Fruit fly (Drosophila melanogaster) whole organism, embryonic: ENCODE measurements around the gene vito.

Experiments used
- Aef1 ChIP-seq: fragments of 200-800 bp; sonication (Bioruptor generic); IDR thresholded peaks from 3 replicates; pipeline ENCODE4 v1.3.6; 2022; ENCODE audit warnings: missing biosample characterization, missing genetic modification characterization
- Atf3 ChIP-seq: fragments of 200-800 bp; sonication (Bioruptor generic); optimal IDR thresholded peaks from 3 replicates; lab custom pipeline; 2016; ENCODE audit warnings: missing biosample characterization, missing genetic modification characterization
- B-H1 ChIP-seq: fragments of 200-800 bp; sonication (Bioruptor generic); IDR thresholded peaks from 3 replicates; pipeline ENCODE4 v1.3.6; 2022; ENCODE audit warnings: missing biosample characterization, missing genetic modification characterization
- CG12299 ChIP-seq: fragments of 200-800 bp; sonication (Bioruptor generic); optimal IDR thresholded peaks from 2 replicates; lab custom pipeline; 2018; ENCODE audit warnings: missing biosample characterization, mild to moderate bottlenecking, missing genetic modification characterization
- CG12391 ChIP-seq: fragments of 200-800 bp; sonication (Bioruptor generic); optimal IDR thresholded peaks from 3 replicates; lab custom pipeline; 2018; ENCODE audit warnings: missing biosample characterization, mild to moderate bottlenecking, missing genetic modification characterization, moderate library complexity
- CG13287 ChIP-seq: fragments of 200-800 bp; sonication (Bioruptor generic); IDR thresholded peaks from 2 replicates; pipeline ENCODE4 v1.3.6; 2022; ENCODE audit warnings: missing biosample characterization, missing genetic modification characterization; ENCODE audit not compliant: partially characterized antibody
- CG17361 ChIP-seq: fragments of 200-800 bp; sonication (Bioruptor generic); IDR thresholded peaks from 3 replicates; pipeline ENCODE4 v1.3.6; 2022; ENCODE audit warnings: missing biosample characterization, missing genetic modification characterization
- CG18011 ChIP-seq: fragments of 200-800 bp; sonication (Bioruptor generic); optimal IDR thresholded peaks from 2 replicates; lab custom pipeline; 2017; ENCODE audit warnings: missing biosample characterization, missing genetic modification characterization, mild to moderate bottlenecking, moderate library complexity, missing genotype
- CG30403 ChIP-seq: fragments of 200-800 bp; sonication (Bioruptor generic); optimal IDR thresholded peaks from 3 replicates; lab custom pipeline; 2016; ENCODE audit warnings: missing biosample characterization, missing genetic modification characterization
- CG30431 ChIP-seq: fragments of 200-800 bp; sonication (Bioruptor generic); optimal IDR thresholded peaks from 2 replicates; lab custom pipeline; 2017; ENCODE audit warnings: missing biosample characterization, missing genetic modification characterization
- CG3065 ChIP-seq: fragments of 200-800 bp; sonication (Bioruptor generic); optimal IDR thresholded peaks from 2 replicates; lab custom pipeline; 2016; ENCODE audit warnings: missing biosample characterization, missing genetic modification characterization
- CG4328 ChIP-seq: fragments of 200-800 bp; sonication (Bioruptor generic); optimal IDR thresholded peaks from 3 replicates; lab custom pipeline; 2017; ENCODE audit warnings: missing biosample characterization, missing genetic modification reagents, missing genetic modification characterization
- CG4730 ChIP-seq: fragments of 200-800 bp; sonication (Bioruptor generic); IDR thresholded peaks from 2 replicates; pipeline ENCODE4 v1.3.6; 2022; ENCODE audit warnings: missing biosample characterization, missing genetic modification characterization
- CG6175 ChIP-seq: fragments of 200-800 bp; sonication (Bioruptor generic); IDR thresholded peaks from 3 replicates; pipeline ENCODE4 v1.3.6; 2022; ENCODE audit warnings: missing biosample characterization, missing genetic modification characterization
- CG6689 ChIP-seq: fragments of 200-800 bp; sonication (Bioruptor generic); IDR thresholded peaks from 2 replicates; pipeline ENCODE4 v1.3.6; 2022; ENCODE audit warnings: missing biosample characterization, missing genetic modification characterization
- CG6765 ChIP-seq: fragments of 200-800 bp; sonication (Bioruptor generic); optimal IDR thresholded peaks from 3 replicates; lab custom pipeline; 2017; ENCODE audit warnings: missing biosample characterization, mild to moderate bottlenecking, missing genetic modification characterization
- CG9437 ChIP-seq: fragments of 200-800 bp; sonication (Bioruptor generic); optimal IDR thresholded peaks from 2 replicates; lab custom pipeline; 2018; ENCODE audit warnings: missing biosample characterization, mild to moderate bottlenecking, missing genetic modification characterization
- CG9727 ChIP-seq: fragments of 200-800 bp; sonication (Bioruptor generic); optimal IDR thresholded peaks from 3 replicates; lab custom pipeline; 2017; ENCODE audit warnings: missing biosample characterization, mild to moderate bottlenecking, missing genetic modification characterization
- Dref ChIP-seq: fragments of 200-800 bp; sonication (Bioruptor generic); IDR thresholded peaks from 2 replicates; pipeline ENCODE4 v1.3.6; 2022; ENCODE audit warnings: missing biosample characterization, missing genetic modification characterization
- Hsf ChIP-seq: fragments of 200-800 bp; sonication (Bioruptor generic); optimal IDR thresholded peaks from 3 replicates; lab custom pipeline; 2016; ENCODE audit warnings: missing biosample characterization, missing genetic modification characterization
- Jarid2 ChIP-seq: fragments of 200-800 bp; sonication (Bioruptor generic); optimal IDR thresholded peaks from 3 replicates; lab custom pipeline; 2017; ENCODE audit warnings: mild to moderate bottlenecking, missing biosample characterization, missing genetic modification reagents, missing genetic modification characterization
- MTF-1 ChIP-seq: fragments of 200-800 bp; sonication (Bioruptor generic); optimal IDR thresholded peaks from 2 replicates; lab custom pipeline; 2018; ENCODE audit warnings: missing biosample characterization, mild to moderate bottlenecking, missing genetic modification characterization, borderline replicate concordance
- Nf-YC ChIP-seq: fragments of 200-800 bp; optimal IDR thresholded peaks from 3 replicates; lab custom pipeline; 2019; ENCODE audit warnings: missing biosample characterization, mild to moderate bottlenecking, missing genetic modification characterization, moderate library complexity
- Opbp ChIP-seq: fragments of 200-800 bp; sonication (Bioruptor generic); IDR thresholded peaks from 3 replicates; pipeline ENCODE4 v1.3.6; 2022; ENCODE audit warnings: missing biosample characterization, missing genetic modification characterization; ENCODE audit not compliant: partially characterized antibody
- PHDP ChIP-seq: fragments of 200-800 bp; sonication (Bioruptor generic); optimal IDR thresholded peaks from 3 replicates; lab custom pipeline; 2018; ENCODE audit warnings: missing biosample characterization, mild to moderate bottlenecking, missing genetic modification characterization, moderate library complexity
- Sox102F ChIP-seq: fragments of 200-800 bp; sonication (Bioruptor generic); optimal IDR thresholded peaks from 2 replicates; lab custom pipeline; 2018; ENCODE audit warnings: missing biosample characterization, mild to moderate bottlenecking, missing genetic modification characterization, moderate library complexity
- Xbp1 ChIP-seq: fragments of 200-800 bp; sonication (Bioruptor generic); optimal IDR thresholded peaks from 3 replicates; lab custom pipeline; 2016; ENCODE audit warnings: missing biosample characterization, mild to moderate bottlenecking, missing genetic modification characterization
- ap ChIP-seq: fragments of 200-800 bp; sonication (Bioruptor generic); IDR thresholded peaks from 2 replicates; pipeline ENCODE4 v1.3.6; 2022; ENCODE audit warnings: missing biosample characterization, missing genetic modification characterization
- danr ChIP-seq: fragments of 200-800 bp; sonication (Bioruptor generic); IDR thresholded peaks from 2 replicates; pipeline ENCODE4 v1.3.6; 2022; ENCODE audit warnings: missing biosample characterization, missing genetic modification characterization
- ewg ChIP-seq: fragments of 200-800 bp; sonication (Bioruptor generic); optimal IDR thresholded peaks from 3 replicates; lab custom pipeline; 2017; ENCODE audit warnings: mild to moderate bottlenecking, missing biosample characterization, missing genetic modification reagents, missing genetic modification characterization
- gsb-n ChIP-seq: fragments of 200-800 bp; sonication (Bioruptor generic); optimal IDR thresholded peaks from 3 replicates; lab custom pipeline; 2018; ENCODE audit warnings: missing biosample characterization, mild to moderate bottlenecking, missing genetic modification characterization
- hkb ChIP-seq, 2 experiments: fragments of 200-800 bp in 1 of 2; fragments of >200 bp in 1 of 2; sonication (Bioruptor generic) in 1 of 2; IDR thresholded peaks in 1 of 2; optimal IDR thresholded peaks in 1 of 2; 2 replicates each; pipeline versions ENCODE4 v1.3.6 to Lab custom; 2017 to 2022; ENCODE audit warnings: missing biosample characterization in 1 of 2, missing genetic modification characterization in 1 of 2
- hth ChIP-seq: fragments of >200 bp; optimal IDR thresholded peaks from 2 replicates; lab custom pipeline; 2017; ENCODE audit warnings: inconsistent platforms
- luna ChIP-seq: fragments of 200-800 bp; sonication (Bioruptor generic); optimal IDR thresholded peaks from 2 replicates; lab custom pipeline; 2016; ENCODE audit warnings: missing biosample characterization, missing genetic modification characterization
- p53 ChIP-seq: fragments of 200-800 bp; sonication (Bioruptor generic); optimal IDR thresholded peaks from 2 replicates; lab custom pipeline; 2016; ENCODE audit warnings: missing biosample characterization, missing genetic modification characterization
- pho ChIP-seq: fragments of 200-800 bp; sonication (Bioruptor generic); optimal IDR thresholded peaks from 2 replicates; lab custom pipeline; 2016; ENCODE audit warnings: missing biosample characterization, missing genetic modification characterization
- phol ChIP-seq: fragments of 200-800 bp; sonication (Bioruptor generic); optimal IDR thresholded peaks from 3 replicates; lab custom pipeline; 2018; ENCODE audit warnings: missing biosample characterization, mild to moderate bottlenecking, missing genetic modification characterization, moderate library complexity
- pum ChIP-seq: fragments of 200-800 bp; sonication (Bioruptor generic); optimal IDR thresholded peaks from 2 replicates; lab custom pipeline; 2016; ENCODE audit warnings: missing biosample characterization, missing genetic modification characterization
- sc ChIP-seq, 3 experiments: fragments of >200 bp in 2 of 3; fragments of 200-800 bp in 1 of 3; sonication (Bioruptor generic) in 1 of 3; optimal IDR thresholded peaks; 2 replicates in 2 of 3; 3 replicates in 1 of 3; lab custom pipeline; 2017; ENCODE audit warnings: mild to moderate bottlenecking in 1 of 3, missing biosample characterization in 1 of 3, missing genetic modification characterization in 1 of 3, missing genetic modification reagents in 1 of 3
- sd ChIP-seq: fragments of 200-800 bp; sonication (Bioruptor generic); optimal IDR thresholded peaks from 3 replicates; lab custom pipeline; 2018; ENCODE audit warnings: missing biosample characterization, mild to moderate bottlenecking, missing genetic modification characterization, moderate library complexity
- sens-2 ChIP-seq: fragments of 200-800 bp; sonication (Bioruptor generic); IDR thresholded peaks from 2 replicates; pipeline ENCODE4 v1.3.6; 2022; ENCODE audit warnings: missing biosample characterization, missing genetic modification characterization
- sob ChIP-seq: fragments of 200-800 bp; sonication (Bioruptor generic); IDR thresholded peaks from 2 replicates; pipeline ENCODE4 v1.3.6; 2022; ENCODE audit warnings: missing biosample characterization, missing genetic modification characterization
- tgo ChIP-seq: fragments of 200-800 bp; sonication (Bioruptor generic); IDR thresholded peaks from 3 replicates; pipeline ENCODE4 v1.3.6; 2022; ENCODE audit warnings: missing biosample characterization, missing genetic modification characterization
- twi ChIP-seq: fragments of 200-800 bp; optimal IDR thresholded peaks from 2 replicates; lab custom pipeline; 2019; ENCODE audit warnings: missing biosample characterization, mild to moderate bottlenecking, missing genetic modification characterization, moderate library complexity
- wek ChIP-seq: fragments of 200-800 bp; sonication (Bioruptor generic); optimal IDR thresholded peaks from 3 replicates; lab custom pipeline; 2018; ENCODE audit warnings: missing biosample characterization, mild to moderate bottlenecking, missing genetic modification characterization, moderate library complexity
- zen2 ChIP-seq: fragments of 200-800 bp; sonication (Bioruptor generic); IDR thresholded peaks from 3 replicates; pipeline ENCODE4 v1.3.6; 2022; ENCODE audit warnings: missing biosample characterization, missing genetic modification characterization; ENCODE audit not compliant: partially characterized antibody
- zf30C ChIP-seq: fragments of 200-800 bp; sonication (Bioruptor generic); optimal IDR thresholded peaks from 3 replicates; lab custom pipeline; 2018; ENCODE audit warnings: missing biosample characterization, mild to moderate bottlenecking, missing genetic modification characterization
- zfh2 ChIP-seq: fragments of 200-800 bp; sonication (Bioruptor generic); optimal IDR thresholded peaks from 2 replicates; lab custom pipeline; 2016; ENCODE audit warnings: missing biosample characterization, missing genetic modification characterization

Gene vito

DNA sequence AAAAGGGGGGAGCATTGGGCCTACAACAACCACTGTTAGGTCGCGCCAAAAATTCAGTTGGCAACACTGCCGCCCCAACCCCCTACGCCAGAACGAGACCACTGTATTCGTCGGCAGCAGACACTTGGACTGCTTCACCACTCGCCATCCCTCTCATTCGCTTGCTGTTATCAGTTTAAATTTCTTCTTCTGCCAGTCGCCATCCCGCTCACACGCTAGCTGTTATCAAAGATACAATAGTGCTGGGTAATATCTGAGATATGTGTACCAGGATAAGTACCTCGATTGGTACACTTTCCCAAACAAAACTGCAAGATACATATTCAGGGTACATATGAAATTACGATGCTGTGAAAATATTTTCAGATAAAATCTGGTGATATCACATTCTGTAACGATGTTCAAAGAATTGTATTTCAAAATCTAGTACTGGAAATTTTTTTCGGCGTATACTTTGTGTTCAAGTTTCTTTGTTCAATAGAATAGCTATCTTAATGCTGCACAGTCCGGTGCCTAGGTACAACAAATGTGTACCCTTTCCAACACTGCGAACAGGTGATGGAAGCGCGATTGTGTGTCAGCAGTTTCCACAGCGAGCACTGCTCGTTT is 6.2 kb downstream of the vito start (continued):
- TF ChIP-seq CG6175 (GFP tag; lab: Robert Waterston, UW): no peak; the same call in 2 of the 3 replicates
- peak; percentile 76 for TF ChIP-seq twi
- 0 out of 2 replicates have a peak, but pooled peaks have one; percentile 24 for TF ChIP-seq Dref (GFP tag; lab: Robert Waterston, UW)
- peak; percentile 62 for TF ChIP-seq CG6689 (GFP tag; lab: Robert Waterston, UW)
- peak; percentile 93 for TF ChIP-seq Nf-YC (tag; lab: Kevin White, UChicago)
- TF ChIP-seq Jarid2 (GFP tag; lab: Kevin White, UChicago): no peak
- TF ChIP-seq sob (GFP tag; lab: Robert Waterston, UW): peak; percentile 71
- peak; percentile 91 for TF ChIP-seq PHDP
- no peak for TF ChIP-seq zen2 (GFP tag; lab: Robert Waterston, UW)
- no peak for TF ChIP-seq MTF-1 (GFP tag; lab: Kevin White, UChicago)
- TF ChIP-seq CG12391: peak; percentile 89
- peak; percentile 86 for TF ChIP-seq CG9727 (GFP tag; lab: Kevin White, UChicago)
- peak; percentile 17; the same call in 1 of the 2 replicates for TF ChIP-seq CG13287
- peak; percentile 79 for TF ChIP-seq pum
- TF ChIP-seq CG17361 (GFP tag; lab: Robert Waterston, UW): peak; percentile 88
- TF ChIP-seq CG4328: peak; percentile 91
- TF ChIP-seq CG30403: peak; percentile 91
- peak; percentile 54 for TF ChIP-seq wek (GFP tag; lab: Kevin White, UChicago)
- no peak for TF ChIP-seq gsb-n (tag; lab: Kevin White, UChicago)
- peak; percentile 80 for TF ChIP-seq luna (GFP tag; lab: Kevin White, UChicago)
- peak; percentile 87 for TF ChIP-seq phol (tag; lab: Kevin White, UChicago)
- no peak for TF ChIP-seq hkb (optimal IDR thresholded peaks at IDR 0.05; lab: Kevin White, UChicago)
- peak; percentile 75 for TF ChIP-seq hkb (GFP tag; IDR thresholded peaks at IDR 0.05; lab: Robert Waterston, UW)
- peak; percentile 63 for TF ChIP-seq sd (tag; lab: Kevin White, UChicago)
- TF ChIP-seq Opbp (GFP tag; lab: Robert Waterston, UW): peak; percentile 48; the same call in 2 of the 3 replicates
- peak; percentile 70 for TF ChIP-seq tgo (GFP tag; lab: Robert Waterston, UW)
- no peak for TF ChIP-seq hth (lab: Kevin White, UChicago)
- TF ChIP-seq CG12299 (tag; lab: Kevin White, UChicago): peak; percentile 80
- peak; percentile 58 for TF ChIP-seq zf30C
- peak; percentile 80 for TF ChIP-seq CG9437 (GFP tag; lab: Kevin White, UChicago)
- TF ChIP-seq ap (GFP tag; lab: Robert Waterston, UW): peak; percentile 48; the same call in 1 of the 2 replicates
- peak; percentile 73 for TF ChIP-seq CG18011 (GFP tag; lab: Kevin White, UChicago)
- TF ChIP-seq CG3065: peak; percentile 44
- peak; percentile 31; the same call in 1 of the 2 replicates for TF ChIP-seq CG4730 (GFP tag; lab: Robert Waterston, UW)
- peak; percentile 80 for TF ChIP-seq Xbp1 (GFP tag; lab: Kevin White, UChicago)
- TF ChIP-seq Atf3 (GFP tag; lab: Kevin White, UChicago): peak; percentile 50
- TF ChIP-seq ewg (GFP tag; lab: Kevin White, UChicago): peak; percentile 65
- TF ChIP-seq sens-2: 0 out of 2 replicates have a peak, but pooled peaks have one; percentile 29
- peak; percentile 84 for TF ChIP-seq CG6765 (GFP tag; lab: Kevin White, UChicago)
- TF ChIP-seq pho: peak; percentile 92
- peak; percentile 27; the same call in 1 of the 2 replicates for TF ChIP-seq danr (GFP tag; lab: Robert Waterston, UW)
- peak; percentile 85 for TF ChIP-seq Hsf (GFP tag; lab: Kevin White, UChicago)
- peak; percentile 56 for TF ChIP-seq Aef1 (GFP tag; lab: Robert Waterston, UW)
- peak; percentile 91 for TF ChIP-seq zfh2 (GFP tag; lab: Kevin White, UChicago)
- TF ChIP-seq Sox102F: no peak
- TF ChIP-seq sc (optimal IDR thresholded peaks at IDR 0.05; lab: Kevin White, UChicago): no peak
- TF ChIP-seq sc (GFP tag; optimal IDR thresholded peaks at IDR 0.05; lab: Kevin White, UChicago): peak; percentile 80
- TF ChIP-seq CG30431 (GFP tag; lab: Kevin White, UChicago): peak; percentile 58
- TF ChIP-seq p53 (GFP tag; lab: Kevin White, UChicago): peak; percentile 75
- TF ChIP-seq B-H1 (GFP tag; lab: Robert Waterston, UW): peak; percentile 39; the same call in 2 of the 3 replicates
